Worm (Caenorhabditis elegans) whole organism, L4 larva: ENCODE results near the gene mlh-1.
A peak's percentile ranks its signal among the peaks of the same experiment; 100 is the strongest.

ENCODE experiments used
- F49E8.2 ChIP-seq: sonication (generic microtip); optimal IDR thresholded peaks from 2 replicates; lab custom pipeline; 2016; ENCODE audit warnings: missing compliant biosample characterization, mild to moderate bottlenecking, missing genetic modification characterization, borderline replicate concordance
- Y105C5A.15 ChIP-seq: fragments of 200-800 bp; sonication (Bioruptor generic); IDR thresholded peaks from 2 replicates; pipeline ENCODE4 v1.3.6; 2022; ENCODE audit warnings: missing genetic modification characterization, missing compliant biosample characterization
- Y48G9A.11 ChIP-seq: fragments of 200-800 bp; sonication (Bioruptor generic); IDR thresholded peaks from 2 replicates; pipeline ENCODE4 v1.3.6; 2022; ENCODE audit warnings: missing genetic modification reagents, missing genetic modification characterization, missing compliant biosample characterization
- ZK337.2 ChIP-seq: fragments of 200-800 bp; sonication (Bioruptor generic); IDR thresholded peaks from 2 replicates; pipeline ENCODE4 v1.3.6; 2022; ENCODE audit warnings: missing genetic modification reagents, missing genetic modification characterization, missing compliant biosample characterization
- ama-1 ChIP-seq: fragments of 150-350 bp; optimal IDR thresholded peaks from 2 replicates; lab custom pipeline; 2014; ENCODE audit warnings: inconsistent platforms, mixed read lengths
- arid-1 ChIP-seq: fragments of 200-800 bp; sonication (Bioruptor generic); conservative IDR thresholded peaks from 2 replicates; pipeline ENCODE4 v1.3.6; 2022; ENCODE audit warnings: missing genetic modification reagents, missing genetic modification characterization, missing compliant biosample characterization
- ceh-32 ChIP-seq: sonication (generic microtip); optimal IDR thresholded peaks from 2 replicates; lab custom pipeline; 2016; ENCODE audit warnings: mild to moderate bottlenecking, missing genetic modification characterization, missing compliant biosample characterization; ENCODE audit not compliant: poor library complexity
- ceh-82 ChIP-seq: sonication (generic microtip); optimal IDR thresholded peaks from 2 replicates; lab custom pipeline; 2017; ENCODE audit warnings: missing biosample characterization, missing genetic modification characterization
- daf-12 ChIP-seq: fragments of 150-350 bp; optimal IDR thresholded peaks from 2 replicates; lab custom pipeline; 2014; ENCODE audit warnings: missing biosample characterization, missing genetic modification reagents, missing genetic modification characterization
- daf-19 ChIP-seq: fragments of 200-800 bp; sonication (Bioruptor generic); conservative IDR thresholded peaks from 2 replicates; pipeline ENCODE4 v1.3.6; 2022; ENCODE audit warnings: missing genetic modification characterization, missing compliant biosample characterization
- dpl-1 ChIP-seq: fragments of 150-350 bp; optimal IDR thresholded peaks from 2 replicates; lab custom pipeline; 2014; ENCODE audit warnings: missing biosample characterization, missing genetic modification reagents, missing genetic modification characterization
- duxl-1 ChIP-seq: sonication (generic microtip); optimal IDR thresholded peaks from 2 replicates; lab custom pipeline; 2016; ENCODE audit warnings: mild to moderate bottlenecking, missing genetic modification characterization, moderate library complexity, missing compliant biosample characterization; ENCODE audit not compliant: poor library complexity
- fos-1 ChIP-seq: fragments of 150-350 bp; optimal IDR thresholded peaks from 2 replicates; lab custom pipeline; 2014; ENCODE audit warnings: missing biosample characterization, missing genetic modification characterization
- gei-8 ChIP-seq: fragments of 200-800 bp; sonication (Bioruptor generic); optimal IDR thresholded peaks from 2 replicates; lab custom pipeline; 2018; ENCODE audit warnings: mild to moderate bottlenecking, missing genetic modification characterization, missing compliant biosample characterization
- hlh-11 ChIP-seq: fragments of 200-800 bp; sonication (Bioruptor generic); optimal IDR thresholded peaks from 2 replicates; lab custom pipeline; 2018; ENCODE audit warnings: mild to moderate bottlenecking, missing genetic modification characterization, missing compliant biosample characterization
- hmg-1.1 ChIP-seq: fragments of 200-800 bp; sonication (Bioruptor generic); IDR thresholded peaks from 2 replicates; pipeline ENCODE4 v1.3.6; 2022; ENCODE audit warnings: missing genetic modification reagents, missing genetic modification characterization, missing compliant biosample characterization
- lin-13 ChIP-seq: fragments of 150-350 bp; optimal IDR thresholded peaks from 2 replicates; lab custom pipeline; 2014; ENCODE audit warnings: missing biosample characterization, missing genetic modification reagents, missing genetic modification characterization
- lin-15B ChIP-seq: fragments of 150-350 bp; sonication (generic microtip); optimal IDR thresholded peaks from 3 replicates; lab custom pipeline; 2014; ENCODE audit warnings: missing biosample characterization, missing genetic modification characterization
- lin-29 ChIP-seq: fragments of 200-800 bp; sonication (Bioruptor generic); IDR thresholded peaks from 2 replicates; pipeline ENCODE4 v1.3.6; 2022; ENCODE audit warnings: missing genetic modification reagents, missing genetic modification characterization, missing compliant biosample characterization
- lin-38 ChIP-seq: fragments of 200-800 bp; sonication (Bioruptor generic); IDR thresholded peaks from 2 replicates; pipeline ENCODE4 v1.3.6; 2022; ENCODE audit warnings: missing genetic modification reagents, missing genetic modification characterization, missing compliant biosample characterization
- lin-39 ChIP-seq: fragments of 150-350 bp; optimal IDR thresholded peaks from 2 replicates; lab custom pipeline; 2014; ENCODE audit warnings: missing biosample characterization, missing genetic modification reagents, missing genetic modification characterization
- lir-3 ChIP-seq: sonication (generic microtip); optimal IDR thresholded peaks from 2 replicates; lab custom pipeline; 2016; ENCODE audit warnings: mild to moderate bottlenecking, missing genetic modification characterization, missing compliant biosample characterization
- mdt-29 ChIP-seq: fragments of 200-800 bp; sonication (Bioruptor generic); IDR thresholded peaks from 2 replicates; pipeline ENCODE4 v1.3.6; 2022; ENCODE audit warnings: missing genetic modification reagents, missing genetic modification characterization, missing compliant biosample characterization
- mep-1 ChIP-seq: fragments of 150-350 bp; sonication (generic microtip); optimal IDR thresholded peaks from 3 replicates; lab custom pipeline; 2014; ENCODE audit warnings: missing biosample characterization, missing genetic modification characterization
- mes-2 ChIP-seq: sonication (generic microtip); optimal IDR thresholded peaks from 2 replicates; lab custom pipeline; 2016; ENCODE audit warnings: missing genotype, mild to moderate bottlenecking, missing genetic modification characterization, missing compliant biosample characterization; ENCODE audit not compliant: poor library complexity, severe bottlenecking
- mxl-3 ChIP-seq: fragments of 200-800 bp; sonication (Bioruptor generic); optimal IDR thresholded peaks from 2 replicates; lab custom pipeline; 2018; ENCODE audit warnings: mild to moderate bottlenecking, missing genetic modification characterization, missing compliant biosample characterization
- nhr-102 ChIP-seq: sonication (generic microtip); optimal IDR thresholded peaks from 2 replicates; lab custom pipeline; 2016; ENCODE audit warnings: mild to moderate bottlenecking, missing genetic modification characterization, moderate library complexity, missing compliant biosample characterization
- nhr-111 ChIP-seq: fragments of 200-800 bp; sonication (Bioruptor generic); optimal IDR thresholded peaks from 2 replicates; lab custom pipeline; 2018; ENCODE audit warnings: mild to moderate bottlenecking, missing genetic modification characterization, missing compliant biosample characterization
- nhr-28 ChIP-seq: fragments of 150-350 bp; optimal IDR thresholded peaks from 2 replicates; lab custom pipeline; 2014; ENCODE audit warnings: missing biosample characterization, missing genetic modification characterization
- nhr-48 ChIP-seq: sonication (generic microtip); optimal IDR thresholded peaks from 2 replicates; lab custom pipeline; 2016; ENCODE audit warnings: mild to moderate bottlenecking, missing genetic modification characterization, missing compliant biosample characterization
- nhr-6 ChIP-seq: fragments of 150-350 bp; optimal IDR thresholded peaks from 2 replicates; lab custom pipeline; 2014; ENCODE audit warnings: missing biosample characterization, missing genetic modification characterization
- pha-4 ChIP-seq, 2 experiments: fragments of 150-350 bp in 1 of 2; fragments of 200-800 bp in 1 of 2; sonication (Bioruptor generic) in 1 of 2; IDR thresholded peaks in 1 of 2; optimal IDR thresholded peaks in 1 of 2; 2 replicates each; pipeline versions ENCODE4 v1.3.6 to Lab custom; 2014 to 2022; ENCODE audit warnings: missing genetic modification characterization in 2 of 2, missing genetic modification reagents in 2 of 2, missing biosample characterization in 1 of 2, missing compliant biosample characterization in 1 of 2
- set-16 ChIP-seq: fragments of 200-800 bp; sonication (Bioruptor generic); IDR thresholded peaks from 2 replicates; pipeline ENCODE4 v1.3.6; 2022; ENCODE audit warnings: missing genetic modification reagents, missing genetic modification characterization, missing compliant biosample characterization
- skn-1 ChIP-seq: fragments of 150-350 bp; optimal IDR thresholded peaks from 2 replicates; lab custom pipeline; 2014; ENCODE audit warnings: missing biosample characterization, missing genetic modification characterization
- snpc-4 ChIP-seq: fragments of 150-350 bp; optimal IDR thresholded peaks from 2 replicates; lab custom pipeline; 2014; ENCODE audit warnings: missing biosample characterization, missing genetic modification characterization
- tra-1 ChIP-seq: fragments of 200-800 bp; sonication (Bioruptor generic); IDR thresholded peaks from 2 replicates; pipeline ENCODE4 v1.3.6; 2022; ENCODE audit warnings: missing genetic modification reagents, missing genetic modification characterization, missing compliant biosample characterization
- zag-1 ChIP-seq: fragments of 150-350 bp; optimal IDR thresholded peaks from 2 replicates; lab custom pipeline; 2014; ENCODE audit warnings: missing biosample characterization, missing genetic modification characterization
- zfp-3 ChIP-seq: fragments of 200-800 bp; sonication (Bioruptor generic); conservative IDR thresholded peaks from 2 replicates; pipeline ENCODE4 v1.3.6; 2022; ENCODE audit warnings: missing genetic modification reagents, missing genetic modification characterization, missing compliant biosample characterization

Gene mlh-1

ce11 chrIII:13462965-13463783 lies 51.2 kb downstream of the mlh-1 start, which contains the start of gene ant-1.1 (continued):
- TF ChIP-seq nhr-102 (peak; percentile 84), F49E8.2 (tag; lab: Kevin White, UChicago) (no peak), mep-1 (peak; percentile 94), ama-1 (lab: Kevin White, UChicago) (peak; percentile 97), skn-1 (tag; lab: Kevin White, UChicago) (no peak), Y105C5A.15 (GFP tag; lab: Robert Waterston, UW) (no peak), lin-15B (tag; lab: Kevin White, UChicago) (peak; percentile 30), daf-19 (GFP tag; lab: Robert Waterston, UW) (peak; percentile 71), ceh-82 (tag; lab: Kevin White, UChicago) (no peak), lin-29 (peak; percentile 78), duxl-1 (tag; lab: Kevin White, UChicago) (peak; percentile 68), hmg-1.1 (GFP tag; lab: Robert Waterston, UW) (peak; percentile 92), mdt-29 (GFP tag; lab: Robert Waterston, UW) (peak; percentile 88), lir-3 (tag; lab: Kevin White, UChicago) (no peak), Y48G9A.11 (GFP tag; lab: Robert Waterston, UW) (peak; percentile 47; the same call in 1 of the 2 replicates), nhr-48 (tag; lab: Kevin White, UChicago) (peak; percentile 63), tra-1 (peak; percentile 81), zag-1 (no peak), lin-38 (peak; percentile 89), mxl-3 (GFP tag; lab: Kevin White, UChicago) (peak; percentile 70), nhr-111 (GFP tag; lab: Kevin White, UChicago) (no peak), fos-1 (tag; lab: Kevin White, UChicago) (no peak), pha-4 (GFP tag; IDR thresholded peaks at IDR 0.05; lab: Robert Waterston, UW) (peak; percentile 83), pha-4 (tag; optimal IDR thresholded peaks at IDR 0.05; lab: Kevin White, UChicago) (no peak), hlh-11 (peak; percentile 94)

ce11 chrIII:13462138-13462634 lies 52.2 kb downstream of the mlh-1 start, which contains the start of the genes abcf-2 and T27E9.2:
TSS of gene abcf-2 (minus strand) at chrIII:13462238.
TSS of gene T27E9.2 (minus strand) at chrIII:13462584.
- TF ChIP-seq mep-1 (no peak), arid-1 (GFP tag; lab: Robert Waterston, UW) (no peak), dpl-1 (GFP tag; lab: Kevin White, UChicago) (no peak), set-16 (GFP tag; lab: Robert Waterston, UW) (no peak), nhr-28 (tag; lab: Kevin White, UChicago) (no peak), ceh-32 (tag; lab: Kevin White, UChicago) (no peak), daf-19 (GFP tag; lab: Robert Waterston, UW) (no peak), daf-12 (tag; lab: Kevin White, UChicago) (no peak), snpc-4 (tag; lab: Kevin White, UChicago) (no peak), gei-8 (GFP tag; lab: Kevin White, UChicago) (no peak), lin-13 (GFP tag; lab: Kevin White, UChicago) (no peak), mes-2 (tag; lab: Kevin White, UChicago) (no peak), lin-39 (tag; lab: Kevin White, UChicago) (no peak), zfp-3 (GFP tag; lab: Robert Waterston, UW) (no peak), fos-1 (tag; lab: Kevin White, UChicago) (no peak), nhr-48 (tag; lab: Kevin White, UChicago) (no peak), nhr-6 (tag; lab: Kevin White, UChicago) (no peak), ZK337.2 (no peak)
